Worm (Caenorhabditis elegans) whole organism, L1 larva: ENCODE results near the gene F41F3.9.

ENCODE experiments used
- aly-2 ChIP-seq: fragments of 150-350 bp; optimal IDR thresholded peaks from 2 replicates; lab custom pipeline; 2014; ENCODE audit warnings: missing biosample characterization, missing genetic modification characterization
- lsy-2 ChIP-seq, 2 experiments: fragments of 150-350 bp; optimal IDR thresholded peaks; 2 replicates each; lab custom pipeline; 2014; ENCODE audit warnings: missing biosample characterization in 2 of 2, missing genetic modification characterization in 2 of 2
- nhr-77 ChIP-seq: fragments of 150-350 bp; optimal IDR thresholded peaks from 2 replicates; lab custom pipeline; 2014; ENCODE audit warnings: missing biosample characterization, missing genetic modification characterization
- unc-98 ChIP-seq: fragments of 200-800 bp; sonication (Bioruptor generic); IDR thresholded peaks from 2 replicates; pipeline ENCODE4 v1.3.6; 2022; ENCODE audit warnings: missing genetic modification characterization, missing compliant biosample characterization

DNA sequence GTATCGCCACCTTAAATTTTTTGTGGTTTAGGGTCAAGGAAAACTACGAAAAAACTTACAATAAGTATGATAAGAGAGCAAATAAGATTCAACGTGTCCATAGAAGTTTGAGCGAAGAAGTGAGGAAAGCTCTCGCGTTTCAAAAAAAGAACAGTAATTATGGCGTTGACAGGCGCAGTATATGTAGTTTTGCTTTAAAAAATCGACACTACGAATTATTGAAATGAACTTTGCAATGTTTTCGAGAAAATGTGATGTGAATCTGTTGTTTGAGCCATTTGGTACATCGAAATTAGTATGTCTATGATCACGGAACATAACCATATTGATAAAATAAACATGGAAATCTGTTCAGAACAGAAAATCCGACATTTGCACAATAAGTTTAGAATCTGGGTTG is 7.1 kb downstream of the F41F3.9 start, which contains the start of gene srx-74:
- TF ChIP-seq unc-98 (GFP tag; lab: Robert Waterston, UW) (no peak), aly-2 (no peak), nhr-77 (tag; lab: Kevin White, UChicago) (no peak), lsy-2 (tag; optimal IDR thresholded peaks at IDR 0.05; lab: Kevin White, UChicago) (no peak)
